Worm (Caenorhabditis elegans) whole organism, L4/young adult: Measurements from ENCODE around the gene cyp-14A5.

ENCODE experiments used
- W03F9.2 ChIP-seq: fragments of 150-350 bp; optimal IDR thresholded peaks from 2 replicates; lab custom pipeline; 2014; ENCODE audit warnings: missing biosample characterization, missing genetic modification characterization
- dao-5 ChIP-seq: sonication (generic microtip); optimal IDR thresholded peaks from 2 replicates; lab custom pipeline; 2016; ENCODE audit warnings: missing genotype, missing genetic modification characterization, moderate library complexity, missing compliant biosample characterization
- him-1 ChIP-seq: sonication (generic microtip); optimal IDR thresholded peaks from 2 replicates; lab custom pipeline; 2016; ENCODE audit warnings: missing genotype, missing genetic modification reagents, missing genetic modification characterization, missing compliant biosample characterization

DNA sequence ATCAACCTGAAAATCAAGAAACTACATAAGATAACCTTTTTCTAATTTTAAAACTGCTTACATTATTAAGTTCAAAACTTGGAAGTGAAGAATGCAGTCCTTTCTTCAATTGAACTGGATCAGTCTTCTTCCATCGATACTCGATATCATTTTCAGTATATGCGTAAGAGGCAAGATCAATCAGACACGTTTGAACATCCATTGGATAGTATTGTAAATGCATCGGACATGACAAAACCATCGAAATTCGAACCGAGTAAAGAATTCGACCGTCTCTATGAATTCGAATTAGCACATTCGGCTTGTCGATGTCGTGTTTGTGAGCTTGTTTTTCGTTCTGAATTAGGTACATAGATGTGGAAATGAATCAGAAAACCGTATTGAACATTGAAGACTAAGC, 27.7 kb upstream of the cyp-14A5 start:
- TF ChIP-seq him-1 (tag; lab: Kevin White, UChicago) (no peak), dao-5 (tag; lab: Kevin White, UChicago) (no peak), W03F9.2 (tag; lab: Kevin White, UChicago) (no peak)
